Fruit fly (Drosophila melanogaster) whole organism, embryonic: ENCODE measurements around the gene CG44437.

Experiments used
- Antp ChIP-seq: fragments of 200-800 bp; sonication (Bioruptor generic); optimal IDR thresholded peaks from 3 replicates; lab custom pipeline; 2016; ENCODE audit warnings: missing biosample characterization, missing genetic modification characterization
- Asciz ChIP-seq: fragments of 200-800 bp; sonication (Bioruptor generic); optimal IDR thresholded peaks from 2 replicates; lab custom pipeline; 2017; ENCODE audit warnings: missing biosample characterization, mild to moderate bottlenecking, missing genetic modification characterization, missing genetic modification reagents
- Atf6 ChIP-seq: fragments of 200-800 bp; sonication (Bioruptor generic); IDR thresholded peaks from 2 replicates; pipeline ENCODE4 v1.3.6; 2022; ENCODE audit warnings: missing biosample characterization, missing genetic modification characterization
- CG10462 ChIP-seq: fragments of 200-800 bp; sonication (Bioruptor generic); optimal IDR thresholded peaks from 2 replicates; lab custom pipeline; 2016; ENCODE audit warnings: missing biosample characterization, missing genetic modification characterization
- CG10959 ChIP-seq: fragments of 200-800 bp; sonication (Bioruptor generic); IDR thresholded peaks from 2 replicates; pipeline ENCODE4 v1.3.6; 2022; ENCODE audit warnings: missing biosample characterization, missing genetic modification characterization
- CG12236 ChIP-seq: fragments of 200-800 bp; sonication (Bioruptor generic); optimal IDR thresholded peaks from 2 replicates; lab custom pipeline; 2016; ENCODE audit warnings: missing biosample characterization, missing genetic modification characterization
- CG15269 ChIP-seq: fragments of 200-800 bp; sonication (Bioruptor generic); optimal IDR thresholded peaks from 2 replicates; lab custom pipeline; 2018; ENCODE audit warnings: missing biosample characterization, mild to moderate bottlenecking, missing genetic modification characterization, moderate library complexity
- CG15479 ChIP-seq: fragments of 200-800 bp; sonication (Bioruptor generic); optimal IDR thresholded peaks from 3 replicates; lab custom pipeline; 2019; ENCODE audit warnings: missing biosample characterization, mild to moderate bottlenecking, missing genetic modification characterization, moderate library complexity
- CG16813 ChIP-seq: fragments of 200-800 bp; sonication (Bioruptor generic); IDR thresholded peaks from 3 replicates; pipeline ENCODE4 v1.3.6; 2022; ENCODE audit warnings: missing biosample characterization, missing genetic modification characterization; ENCODE audit not compliant: partially characterized antibody
- CG17802 ChIP-seq: fragments of 200-800 bp; sonication (Bioruptor generic); optimal IDR thresholded peaks from 2 replicates; lab custom pipeline; 2018; ENCODE audit warnings: missing biosample characterization, mild to moderate bottlenecking, missing genetic modification characterization, moderate library complexity
- CG18011 ChIP-seq: fragments of 200-800 bp; sonication (Bioruptor generic); optimal IDR thresholded peaks from 2 replicates; lab custom pipeline; 2017; ENCODE audit warnings: missing biosample characterization, missing genetic modification characterization, mild to moderate bottlenecking, moderate library complexity, missing genotype
- CG18619 ChIP-seq: fragments of 200-800 bp; sonication (Bioruptor generic); optimal IDR thresholded peaks from 3 replicates; lab custom pipeline; 2017; ENCODE audit warnings: missing biosample characterization, mild to moderate bottlenecking, missing genetic modification characterization
- CG18764 ChIP-seq: fragments of 200-800 bp; sonication (Bioruptor generic); optimal IDR thresholded peaks from 3 replicates; lab custom pipeline; 2016; ENCODE audit warnings: missing biosample characterization, missing genetic modification characterization
- CG2129 ChIP-seq: fragments of 200-800 bp; sonication (Bioruptor generic); IDR thresholded peaks from 2 replicates; pipeline ENCODE4 v1.3.6; 2022; ENCODE audit warnings: missing biosample characterization, missing genetic modification characterization; ENCODE audit not compliant: partially characterized antibody
- CG2678 ChIP-seq: fragments of 200-800 bp; sonication (Bioruptor generic); optimal IDR thresholded peaks from 3 replicates; lab custom pipeline; 2019; ENCODE audit warnings: missing biosample characterization, mild to moderate bottlenecking, missing genetic modification characterization, moderate library complexity
- CG30020 ChIP-seq: fragments of 200-800 bp; optimal IDR thresholded peaks from 2 replicates; lab custom pipeline; 2019; ENCODE audit warnings: missing biosample characterization, mild to moderate bottlenecking, missing genetic modification characterization, moderate library complexity
- CG43689 ChIP-seq: fragments of 200-800 bp; sonication (Bioruptor generic); IDR thresholded peaks from 2 replicates; pipeline ENCODE4 v1.3.6; 2022; ENCODE audit warnings: missing biosample characterization, missing genetic modification characterization
- CG4820 ChIP-seq: fragments of 200-800 bp; sonication (Bioruptor generic); optimal IDR thresholded peaks from 3 replicates; lab custom pipeline; 2016; ENCODE audit warnings: missing biosample characterization, missing genetic modification characterization
- CG4854 ChIP-seq: fragments of 200-800 bp; sonication (Bioruptor generic); optimal IDR thresholded peaks from 2 replicates; lab custom pipeline; 2016; ENCODE audit warnings: missing biosample characterization, missing genetic modification characterization, inconsistent platforms
- CG6683 ChIP-seq: fragments of 200-800 bp; sonication (Bioruptor generic); optimal IDR thresholded peaks from 2 replicates; lab custom pipeline; 2017; ENCODE audit warnings: missing biosample characterization, mild to moderate bottlenecking, missing genetic modification characterization, missing genetic modification reagents
- CG6765 ChIP-seq: fragments of 200-800 bp; sonication (Bioruptor generic); optimal IDR thresholded peaks from 3 replicates; lab custom pipeline; 2017; ENCODE audit warnings: missing biosample characterization, mild to moderate bottlenecking, missing genetic modification characterization
- CG6854 ChIP-seq: fragments of 200-800 bp; sonication (Bioruptor generic); optimal IDR thresholded peaks from 3 replicates; lab custom pipeline; 2017; ENCODE audit warnings: missing biosample characterization, mild to moderate bottlenecking, missing genetic modification characterization
- CG7357 ChIP-seq: fragments of 200-800 bp; sonication (Bioruptor generic); IDR thresholded peaks from 3 replicates; pipeline ENCODE4 v1.3.6; 2022; ENCODE audit warnings: missing biosample characterization, missing genetic modification characterization
- CrebB ChIP-seq: fragments of 200-800 bp; sonication (Bioruptor generic); optimal IDR thresholded peaks from 3 replicates; lab custom pipeline; 2018; ENCODE audit warnings: missing biosample characterization, mild to moderate bottlenecking, missing genetic modification characterization
- D ChIP-seq, 2 experiments: fragments of 200-800 bp in 1 of 2; fragments of >200 bp in 1 of 2; sonication (Bioruptor generic) in 1 of 2; optimal IDR thresholded peaks; 2 replicates in 1 of 2; 3 replicates in 1 of 2; lab custom pipeline; 2017; ENCODE audit warnings: mild to moderate bottlenecking in 1 of 2, missing biosample characterization in 1 of 2, missing genetic modification characterization in 1 of 2, missing genetic modification reagents in 1 of 2
- Dek ChIP-seq: fragments of 200-800 bp; sonication (Bioruptor generic); optimal IDR thresholded peaks from 3 replicates; lab custom pipeline; 2019; ENCODE audit warnings: missing biosample characterization, mild to moderate bottlenecking, missing genetic modification characterization, moderate library complexity
- Doc3 ChIP-seq: fragments of 200-800 bp; sonication (Bioruptor generic); IDR thresholded peaks from 3 replicates; pipeline ENCODE4 v1.3.6; 2022; ENCODE audit warnings: missing biosample characterization, missing genetic modification characterization; ENCODE audit not compliant: partially characterized antibody
- Ets97D ChIP-seq: fragments of 200-800 bp; sonication (Bioruptor generic); optimal IDR thresholded peaks from 3 replicates; lab custom pipeline; 2016; ENCODE audit warnings: missing biosample characterization, missing genetic modification characterization
- Fer1 ChIP-seq: fragments of 200-800 bp; sonication (Bioruptor generic); optimal IDR thresholded peaks from 2 replicates; lab custom pipeline; 2017; ENCODE audit warnings: missing biosample characterization, mild to moderate bottlenecking, missing genetic modification characterization
- Hr39 ChIP-seq: fragments of >200 bp; optimal IDR thresholded peaks from 2 replicates; lab custom pipeline; 2017
- MTF-1 ChIP-seq: fragments of 200-800 bp; sonication (Bioruptor generic); optimal IDR thresholded peaks from 2 replicates; lab custom pipeline; 2018; ENCODE audit warnings: missing biosample characterization, mild to moderate bottlenecking, missing genetic modification characterization, borderline replicate concordance
- NC2β ChIP-seq: fragments of 200-800 bp; sonication (Bioruptor generic); optimal IDR thresholded peaks from 2 replicates; lab custom pipeline; 2016; ENCODE audit warnings: missing biosample characterization, missing genetic modification characterization
- NFAT ChIP-seq: fragments of 200-800 bp; sonication (Bioruptor generic); IDR thresholded peaks from 2 replicates; pipeline ENCODE4 v1.3.6; 2022; ENCODE audit warnings: missing biosample characterization, missing genetic modification characterization
- Tbp ChIP-seq: fragments of >200 bp; optimal IDR thresholded peaks from 2 replicates; lab custom pipeline; 2018; ENCODE audit warnings: missing biosample characterization, missing genetic modification characterization
- ase ChIP-seq: fragments of 200-800 bp; sonication (Bioruptor generic); IDR thresholded peaks from 3 replicates; pipeline ENCODE4 v1.3.6; 2022; ENCODE audit warnings: missing biosample characterization, missing genetic modification characterization
- bbx ChIP-seq: fragments of 200-800 bp; sonication (Bioruptor generic); IDR thresholded peaks from 2 replicates; pipeline ENCODE4 v1.3.6; 2022; ENCODE audit warnings: missing biosample characterization, missing genetic modification characterization; ENCODE audit not compliant: partially characterized antibody
- br ChIP-seq: fragments of >200 bp; optimal IDR thresholded peaks from 2 replicates; lab custom pipeline; 2017
- emc ChIP-seq: fragments of 200-800 bp; sonication (Bioruptor generic); optimal IDR thresholded peaks from 2 replicates; lab custom pipeline; 2016; ENCODE audit warnings: missing biosample characterization, missing genetic modification characterization
- ems ChIP-seq: fragments of 200-800 bp; sonication (Bioruptor generic); optimal IDR thresholded peaks from 3 replicates; lab custom pipeline; 2016; ENCODE audit warnings: missing biosample characterization, missing genetic modification characterization
- klu ChIP-seq: fragments of 200-800 bp; sonication (Bioruptor generic); IDR thresholded peaks from 2 replicates; pipeline ENCODE4 v1.3.6; 2022; ENCODE audit warnings: missing biosample characterization, missing genetic modification characterization
- lov ChIP-seq, 2 experiments: fragments of 200-800 bp in 1 of 2; fragments of >200 bp in 1 of 2; sonication (Bioruptor generic) in 1 of 2; IDR thresholded peaks in 1 of 2; optimal IDR thresholded peaks in 1 of 2; 2 replicates in 1 of 2; 3 replicates in 1 of 2; pipeline versions ENCODE4 v1.3.6 to Lab custom; 2017 to 2022; ENCODE audit warnings: missing biosample characterization in 1 of 2, missing genetic modification characterization in 1 of 2
- nerfin-2 ChIP-seq: fragments of 200-800 bp; sonication (Bioruptor generic); IDR thresholded peaks from 2 replicates; pipeline ENCODE4 v1.3.6; 2022; ENCODE audit warnings: missing biosample characterization, missing genetic modification characterization; ENCODE audit not compliant: partially characterized antibody
- nom ChIP-seq: fragments of 200-800 bp; sonication (Bioruptor generic); optimal IDR thresholded peaks from 2 replicates; lab custom pipeline; 2017; ENCODE audit warnings: missing biosample characterization, missing genetic modification characterization, mild to moderate bottlenecking, moderate library complexity, missing genetic modification reagents
- psq ChIP-seq: fragments of 200-800 bp; sonication (Bioruptor generic); optimal IDR thresholded peaks from 2 replicates; lab custom pipeline; 2017; ENCODE audit warnings: missing biosample characterization, missing genetic modification characterization
- run ChIP-seq: fragments of 200-800 bp; sonication (Bioruptor generic); optimal IDR thresholded peaks from 3 replicates; lab custom pipeline; 2018; ENCODE audit warnings: missing biosample characterization, mild to moderate bottlenecking, missing genetic modification characterization
- schlank ChIP-seq: fragments of 200-800 bp; sonication (Bioruptor generic); optimal IDR thresholded peaks from 2 replicates; lab custom pipeline; 2018; ENCODE audit warnings: missing biosample characterization, mild to moderate bottlenecking, missing genetic modification characterization
- sna ChIP-seq: fragments of 200-800 bp; sonication (Bioruptor generic); IDR thresholded peaks from 2 replicates; pipeline ENCODE4 v1.3.6; 2022; ENCODE audit warnings: missing biosample characterization, missing genetic modification characterization; ENCODE audit not compliant: partially characterized antibody
- tup ChIP-seq: fragments of 200-800 bp; sonication (Bioruptor generic); optimal IDR thresholded peaks from 2 replicates; lab custom pipeline; 2016; ENCODE audit warnings: missing biosample characterization, mild to moderate bottlenecking, missing genetic modification characterization, moderate library complexity
- wor ChIP-seq: fragments of 200-800 bp; sonication (Bioruptor generic); IDR thresholded peaks from 2 replicates; pipeline ENCODE4 v1.3.6; 2022; ENCODE audit warnings: missing biosample characterization, missing genetic modification characterization

Gene CG44437

dm6 chrX:13159481-13159880 is 42.6 kb downstream of the CG44437 start, which contains the start of the genes Bap60 and CG12096 (continued):
- TF ChIP-seq CG6765 (GFP tag; lab: Kevin White, UChicago) = no peak
- peak; percentile 46 for TF ChIP-seq CG18764 (GFP tag; lab: Kevin White, UChicago)
- TF ChIP-seq Dek (tag; lab: Kevin White, UChicago) = peak; percentile 47
- no peak for TF ChIP-seq Hr39
- no peak for TF ChIP-seq Asciz (GFP tag; lab: Kevin White, UChicago)
- TF ChIP-seq CG15479 (GFP tag; lab: Kevin White, UChicago) = no peak
- TF ChIP-seq nom (GFP tag; lab: Kevin White, UChicago) = no peak
- peak; percentile 65 for TF ChIP-seq CG4820 (GFP tag; lab: Kevin White, UChicago)
- peak; percentile 83 for TF ChIP-seq CG30020
- peak; percentile 90 for TF ChIP-seq Doc3
- peak; percentile 54; the same call in 1 of the 2 replicates for TF ChIP-seq klu (GFP tag; lab: Robert Waterston, UW)
- peak; percentile 73 for TF ChIP-seq Antp
- peak; percentile 56 for TF ChIP-seq CG4854 (GFP tag; lab: Kevin White, UChicago)
- TF ChIP-seq CG7357 (GFP tag; lab: Robert Waterston, UW) = peak; percentile 40; the same call in 2 of the 3 replicates
- TF ChIP-seq CG12236 (GFP tag; lab: Kevin White, UChicago) = no peak
- no peak for TF ChIP-seq wor (GFP tag; lab: Robert Waterston, UW)
- TF ChIP-seq CG10959 (GFP tag; lab: Robert Waterston, UW) = no peak
- TF ChIP-seq br (lab: Kevin White, UChicago) = no peak
- peak; percentile 96 for TF ChIP-seq CG16813 (GFP tag; lab: Robert Waterston, UW)
- peak; percentile 70 for TF ChIP-seq Fer1
- peak; percentile 51 for TF ChIP-seq emc
- peak; percentile 20 for TF ChIP-seq CG6683
- TF ChIP-seq ase (GFP tag; lab: Robert Waterston, UW) = peak; percentile 29; the same call in 1 of the 3 replicates
- peak; percentile 95 for TF ChIP-seq sna (GFP tag; lab: Robert Waterston, UW)
- peak; percentile 68 for TF ChIP-seq NC2β (GFP tag; lab: Kevin White, UChicago)
- TF ChIP-seq tup = peak; percentile 49
- no peak for TF ChIP-seq CG43689
- peak; percentile 49 for TF ChIP-seq NFAT
- no peak for TF ChIP-seq MTF-1 (GFP tag; lab: Kevin White, UChicago)
- TF ChIP-seq CG2129 (GFP tag; lab: Robert Waterston, UW) = peak; percentile 94
- TF ChIP-seq Ets97D = peak; percentile 87
- TF ChIP-seq psq (GFP tag; lab: Kevin White, UChicago) = peak; percentile 30
- no peak for TF ChIP-seq Tbp
- peak; percentile 12 for TF ChIP-seq CG17802 (tag; lab: Kevin White, UChicago)
- peak; percentile 41 for TF ChIP-seq schlank (tag; lab: Kevin White, UChicago)
- TF ChIP-seq CG18011 (GFP tag; lab: Kevin White, UChicago) = peak; percentile 68
- TF ChIP-seq CG18619 (GFP tag; lab: Kevin White, UChicago) = peak; percentile 67
- peak; percentile 41 for TF ChIP-seq CrebB (tag; lab: Kevin White, UChicago)
- TF ChIP-seq Atf6 (GFP tag; lab: Robert Waterston, UW) = peak; percentile 26; the same call in 1 of the 2 replicates
- TF ChIP-seq bbx (GFP tag; lab: Robert Waterston, UW) = peak; percentile 75
- no peak for TF ChIP-seq CG2678
- peak; percentile 16 for TF ChIP-seq CG10462 (GFP tag; lab: Kevin White, UChicago)
- no peak for TF ChIP-seq lov (optimal IDR thresholded peaks at IDR 0.05; lab: Kevin White, UChicago)
- no peak for TF ChIP-seq lov (GFP tag; IDR thresholded peaks at IDR 0.05; lab: Robert Waterston, UW)
- peak; percentile 84 for TF ChIP-seq nerfin-2 (GFP tag; lab: Robert Waterston, UW)
- no peak for TF ChIP-seq run (tag; lab: Kevin White, UChicago)
- TF ChIP-seq CG6854 (GFP tag; lab: Kevin White, UChicago) = no peak
- TF ChIP-seq D (optimal IDR thresholded peaks at IDR 0.05; lab: Kevin White, UChicago) = no peak
- peak; percentile 6 for TF ChIP-seq D (GFP tag; optimal IDR thresholded peaks at IDR 0.05; lab: Kevin White, UChicago)
- peak; percentile 69 for TF ChIP-seq CG15269 (tag; lab: Kevin White, UChicago)
- TF ChIP-seq ems (GFP tag; lab: Kevin White, UChicago) = peak; percentile 81
